Fruit fly (Drosophila melanogaster): Measurements from ENCODE around the gene bip1.

bip1 gene

DNA sequence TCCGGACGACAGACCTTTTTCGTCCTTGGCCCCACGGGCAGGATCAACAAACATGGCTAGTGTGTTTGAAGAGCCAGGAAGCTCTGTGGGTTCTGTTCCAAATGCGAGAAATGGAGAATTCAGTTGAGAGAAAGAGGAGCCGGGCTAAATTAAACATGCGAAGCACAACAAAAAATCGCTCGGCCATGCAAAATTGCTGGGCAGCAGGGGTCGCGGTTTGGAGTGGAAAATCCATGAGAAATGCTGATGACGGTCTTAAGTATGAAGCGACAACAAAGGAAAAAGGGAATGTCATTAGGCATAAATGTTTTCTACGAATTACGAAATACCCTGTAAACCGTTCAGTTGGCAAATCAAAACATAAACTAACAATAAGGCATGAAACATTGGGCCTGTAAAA is 25.4 kb downstream of the bip1 start:
- TF ChIP-seq br (GFP tag; optimal IDR thresholded peaks at IDR 0.05) (no peak), OdsH (GFP tag; optimal IDR thresholded peaks at IDR 0.05) (no peak), tai (GFP tag; optimal IDR thresholded peaks at IDR 0.05) (no peak), pan (optimal IDR thresholded peaks at IDR 0.05) (no peak), Dfd (GFP tag; optimal IDR thresholded peaks at IDR 0.05) (no peak), woc (GFP tag; optimal IDR thresholded peaks at IDR 0.05) (no peak), dl (GFP tag; optimal IDR thresholded peaks at IDR 0.05; ENCODE audit: insufficient read depth in 1 of 2, partially characterized antibody in 2 of 2) (no peak), Vsx2 (GFP tag; optimal IDR thresholded peaks at IDR 0.05; ENCODE audit: partially characterized antibody) (no peak), brk (GFP tag; optimal IDR thresholded peaks at IDR 0.05) (no peak), CrebA (GFP tag; optimal IDR thresholded peaks at IDR 0.05; ENCODE audit: borderline replicate concordance) (no peak), Mio (GFP tag; optimal IDR thresholded peaks at IDR 0.05) (no peak), Hnf4 (GFP tag; optimal IDR thresholded peaks at IDR 0.05) (no peak)

DNA sequence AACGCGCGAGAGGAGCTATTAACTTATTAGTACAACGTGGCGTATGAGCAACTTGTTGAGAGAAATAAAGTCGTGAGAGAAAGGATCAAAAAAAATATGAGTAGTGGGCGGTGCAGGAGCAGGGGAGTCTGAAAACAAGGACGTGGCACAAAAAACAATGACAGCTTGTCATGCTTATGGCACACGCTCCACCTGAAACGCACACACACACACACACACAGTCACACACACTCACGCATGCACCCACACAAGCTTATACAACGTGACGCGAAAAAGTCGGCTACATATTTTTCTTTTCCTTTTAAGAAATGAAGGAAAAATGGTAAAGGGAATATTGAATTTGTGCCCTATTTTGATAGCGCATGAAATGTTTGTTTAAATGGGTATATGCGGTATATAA is 27.1 kb downstream of the bip1 start:
- no peak for TF ChIP-seq Sp1 (GFP tag; optimal IDR thresholded peaks at IDR 0.05)
- peak; percentile 67 for TF ChIP-seq Dfd (GFP tag; optimal IDR thresholded peaks at IDR 0.05)

DNA sequence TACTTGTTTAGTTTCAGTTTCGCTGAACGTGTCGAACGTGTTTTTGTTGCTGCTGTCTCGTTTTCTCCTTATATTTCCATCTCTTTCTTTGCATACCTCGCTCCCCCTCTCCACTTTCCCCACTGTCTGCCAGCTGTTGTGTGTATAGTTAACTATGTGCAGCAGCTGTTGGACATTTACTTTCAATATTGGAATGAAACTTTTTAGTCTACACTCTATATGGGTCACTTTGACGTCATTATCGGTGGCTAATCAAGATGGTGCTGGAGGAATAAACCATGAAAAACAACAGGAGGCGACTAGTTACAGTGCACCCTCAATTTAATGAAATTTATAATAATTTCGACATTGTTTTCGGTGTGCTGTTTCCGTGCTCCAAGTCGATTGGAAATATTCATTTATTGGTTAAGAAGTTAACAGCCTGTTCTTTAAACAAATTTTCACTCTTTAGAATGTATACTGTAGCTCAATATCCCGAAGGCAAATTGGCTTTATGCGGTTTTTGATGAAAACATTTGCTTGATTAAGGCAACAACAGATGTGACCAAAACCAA is 29.2 kb downstream of the bip1 start:
- TF ChIP-seq jim (GFP tag; optimal IDR thresholded peaks at IDR 0.05): no peak
- TF ChIP-seq h (GFP tag; optimal IDR thresholded peaks at IDR 0.05): peak; percentile 2
- TF ChIP-seq Hnf4 (GFP tag; optimal IDR thresholded peaks at IDR 0.05): no peak
- TF ChIP-seq pan (optimal IDR thresholded peaks at IDR 0.05): no peak
- no peak for TF ChIP-seq Hr78 (GFP tag; optimal IDR thresholded peaks at IDR 0.05)

DNA sequence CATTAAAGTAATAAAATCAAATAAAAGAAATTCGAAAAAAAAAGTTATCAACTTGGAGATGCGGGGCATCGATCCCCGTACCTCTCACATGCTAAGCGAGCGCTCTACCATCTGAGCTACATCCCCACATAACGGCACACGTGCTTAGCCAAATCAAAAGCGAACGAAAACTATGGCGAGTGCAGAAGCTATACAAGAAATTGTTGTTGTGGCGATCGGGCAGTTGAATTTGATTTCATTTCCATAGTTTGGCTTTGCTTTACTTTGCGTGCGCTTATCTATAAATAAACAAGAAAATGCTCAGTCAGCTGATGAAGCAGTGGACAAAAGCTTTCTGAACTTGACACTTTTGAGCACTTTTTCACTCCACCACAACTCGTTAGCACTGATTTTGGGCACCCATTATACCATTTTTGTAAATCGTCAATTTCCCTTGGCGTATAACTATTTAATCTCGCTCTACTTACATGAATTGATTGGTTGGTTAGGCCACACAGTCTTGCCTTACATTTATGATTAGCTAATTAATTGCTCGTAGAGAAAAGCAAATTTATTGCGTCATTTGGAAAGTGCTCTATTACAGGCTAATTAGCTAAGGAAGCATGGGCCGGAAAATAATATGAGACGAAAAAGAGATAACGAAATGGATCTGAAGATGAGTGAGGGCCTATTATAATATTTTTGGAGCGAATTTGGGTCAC is 29.9 kb downstream of the bip1 start:
- TF ChIP-seq dl (GFP tag; optimal IDR thresholded peaks at IDR 0.05; ENCODE audit: insufficient read depth in 1 of 2, partially characterized antibody in 2 of 2) (no peak), OdsH (GFP tag; optimal IDR thresholded peaks at IDR 0.05) (no peak), HLH106 (tag; optimal IDR thresholded peaks at IDR 0.05) (no peak), brk (GFP tag; optimal IDR thresholded peaks at IDR 0.05) (no peak), fru (GFP tag; optimal IDR thresholded peaks at IDR 0.05) (no peak)

DNA sequence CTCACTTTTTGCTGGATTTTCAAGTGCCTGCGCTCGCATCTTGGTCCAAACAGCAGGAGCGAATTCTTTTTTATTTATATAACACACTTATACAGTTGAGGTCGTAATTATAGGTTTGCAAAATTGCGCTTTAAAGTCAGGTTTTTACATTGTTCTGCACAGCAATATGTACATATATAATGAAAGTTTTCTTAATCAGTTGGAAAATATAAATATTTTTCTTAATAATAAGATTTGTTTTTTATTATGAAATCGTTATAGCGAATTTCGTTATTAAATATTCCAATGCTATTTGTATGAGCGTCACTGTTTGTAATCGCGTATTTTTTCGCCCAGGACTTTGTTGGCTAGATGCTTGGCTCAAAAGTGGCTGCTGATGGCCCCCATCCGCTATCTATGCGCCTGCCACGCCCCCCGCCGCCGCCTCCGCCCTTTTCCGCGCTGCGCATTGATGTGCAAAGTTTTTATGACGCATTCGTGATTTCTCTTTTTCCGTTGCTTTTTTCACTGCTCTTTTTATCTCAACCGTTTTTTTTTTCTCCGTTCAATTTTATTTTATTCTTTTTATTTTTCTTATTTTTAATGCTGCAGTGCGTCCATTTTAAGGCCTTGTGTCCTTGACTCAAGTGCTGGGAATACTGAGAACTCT is 30.7 kb downstream of the bip1 start:
- peak; percentile 53 for TF ChIP-seq dmrt93B (GFP tag; optimal IDR thresholded peaks at IDR 0.05)
- TF ChIP-seq Hr83 (GFP tag; optimal IDR thresholded peaks at IDR 0.05; ENCODE audit: poor library complexity, severe bottlenecking): no peak
- no peak for TF ChIP-seq Rel (GFP tag; optimal IDR thresholded peaks at IDR 0.05)
- no peak for TF ChIP-seq Rel (tag; optimal IDR thresholded peaks at IDR 0.05)
- TF ChIP-seq Hnf4 (GFP tag; optimal IDR thresholded peaks at IDR 0.05): peak; percentile 37
- no peak for TF ChIP-seq Dif (GFP tag; optimal IDR thresholded peaks at IDR 0.05; ENCODE audit: partially characterized antibody)
- TF ChIP-seq ey (GFP tag; optimal IDR thresholded peaks at IDR 0.05): peak; percentile 40
- peak; percentile 71 for TF ChIP-seq Dfd (GFP tag; optimal IDR thresholded peaks at IDR 0.05)
- TF ChIP-seq HLH106 (tag; optimal IDR thresholded peaks at IDR 0.05): peak; percentile 60
- peak; percentile 37 for TF ChIP-seq brk (GFP tag; optimal IDR thresholded peaks at IDR 0.05)
- TF ChIP-seq Mio (GFP tag; optimal IDR thresholded peaks at IDR 0.05): no peak
- TF ChIP-seq lola (GFP tag; optimal IDR thresholded peaks at IDR 0.05): no peak
- peak; percentile 63 for TF ChIP-seq rgr (GFP tag; optimal IDR thresholded peaks at IDR 0.05)
- TF ChIP-seq br (GFP tag; optimal IDR thresholded peaks at IDR 0.05): peak; percentile 1
- TF ChIP-seq Myc (optimal IDR thresholded peaks at IDR 0.05): no peak
- TF ChIP-seq fru (GFP tag; optimal IDR thresholded peaks at IDR 0.05): peak; percentile 48
- no peak for TF ChIP-seq usp (GFP tag; optimal IDR thresholded peaks at IDR 0.05)
- TF ChIP-seq foxo (GFP tag; optimal IDR thresholded peaks at IDR 0.05): peak in 1 of 2 experiments; percentile 66
- TF ChIP-seq h (GFP tag; optimal IDR thresholded peaks at IDR 0.05): peak; percentile 58
- TF ChIP-seq Sp1 (GFP tag; optimal IDR thresholded peaks at IDR 0.05): peak; percentile 63
- no peak for TF ChIP-seq Abd-B (GFP tag; optimal IDR thresholded peaks at IDR 0.05)
- no peak for TF ChIP-seq tai (GFP tag; optimal IDR thresholded peaks at IDR 0.05)
- TF ChIP-seq OdsH (GFP tag; optimal IDR thresholded peaks at IDR 0.05): peak; percentile 69
- peak; percentile 31 for TF ChIP-seq psq (GFP tag; optimal IDR thresholded peaks at IDR 0.05)

All from whole organism, wandering third instar larva.